Worm (Caenorhabditis elegans) whole organism, late embryonic: ENCODE data around the gene M02B1.4.

Source experiments
- ama-1 ChIP-seq: fragments of 150-350 bp; optimal IDR thresholded peaks from 2 replicates; lab custom pipeline; 2014
- ceh-31 ChIP-seq: sonication (generic microtip); optimal IDR thresholded peaks from 2 replicates; lab custom pipeline; 2016; ENCODE audit warnings: missing genetic modification characterization, missing compliant biosample characterization
- ceh-48 ChIP-seq: sonication (generic microtip); optimal IDR thresholded peaks from 2 replicates; lab custom pipeline; 2016; ENCODE audit warnings: missing genetic modification characterization, inconsistent platforms, missing compliant biosample characterization
- fkh-10 ChIP-seq: fragments of 150-350 bp; optimal IDR thresholded peaks from 2 replicates; lab custom pipeline; 2014; ENCODE audit warnings: missing biosample characterization, missing genetic modification reagents, missing genetic modification characterization
- lim-6 ChIP-seq: sonication (generic microtip); optimal IDR thresholded peaks from 2 replicates; lab custom pipeline; 2016; ENCODE audit warnings: missing genetic modification characterization, missing compliant biosample characterization
- pha-2 ChIP-seq: sonication (generic microtip); optimal IDR thresholded peaks from 2 replicates; lab custom pipeline; 2017; ENCODE audit warnings: mild to moderate bottlenecking, missing genetic modification characterization, missing compliant biosample characterization
- pqm-1 ChIP-seq: sonication (generic microtip); optimal IDR thresholded peaks from 2 replicates; lab custom pipeline; 2016; ENCODE audit warnings: missing genetic modification characterization, missing compliant biosample characterization
- pros-1 ChIP-seq: fragments of 150-350 bp; optimal IDR thresholded peaks from 2 replicates; lab custom pipeline; 2014; ENCODE audit warnings: missing biosample characterization, missing genetic modification reagents, missing genetic modification characterization
- tbx-7 ChIP-seq: sonication (generic microtip); optimal IDR thresholded peaks from 2 replicates; lab custom pipeline; 2016; ENCODE audit warnings: missing genotype, missing genetic modification characterization, missing compliant biosample characterization
- unc-3 ChIP-seq, 2 experiments: fragments of 200-800 bp in 1 of 2; sonication (Bioruptor generic) in 1 of 2; sonication (generic microtip) in 1 of 2; conservative IDR thresholded peaks in 1 of 2; optimal IDR thresholded peaks in 1 of 2; 2 replicates each; pipeline versions ENCODE4 v1.3.6 to Lab custom; 2016 to 2022; ENCODE audit warnings: missing compliant biosample characterization in 2 of 2, missing genetic modification characterization in 2 of 2, missing genetic modification reagents in 1 of 2
- unc-55 ChIP-seq: sonication (generic microtip); optimal IDR thresholded peaks from 2 replicates; lab custom pipeline; 2017; ENCODE audit warnings: missing biosample characterization, missing genetic modification reagents, missing genetic modification characterization
- ztf-16 ChIP-seq: sonication (generic microtip); optimal IDR thresholded peaks from 2 replicates; lab custom pipeline; 2017; ENCODE audit warnings: missing genetic modification characterization, missing compliant biosample characterization

DNA sequence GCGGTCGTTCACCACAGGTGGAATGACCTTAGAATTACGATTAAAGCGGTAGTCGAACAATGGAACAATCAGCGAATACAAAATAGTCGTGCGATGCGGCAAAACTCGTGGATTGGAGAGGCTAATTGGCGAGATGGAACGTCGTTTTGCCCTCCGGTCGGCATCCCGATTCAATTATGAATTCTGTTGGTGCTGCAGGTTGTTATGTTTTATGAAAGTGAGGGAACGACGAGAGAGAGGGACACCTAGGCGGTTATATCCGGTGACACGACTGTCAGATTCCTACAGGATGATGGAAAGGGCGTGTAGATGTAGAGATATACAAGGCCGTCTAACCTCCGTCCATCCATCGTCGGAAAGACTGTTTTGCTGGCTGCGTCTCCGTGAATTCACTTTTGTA is 8.5 kb downstream of the M02B1.4 start:
- TF ChIP-seq ztf-16 (tag; lab: Kevin White, UChicago) (no peak), pqm-1 (tag; lab: Kevin White, UChicago) (no peak), pros-1 (tag; lab: Kevin White, UChicago) (no peak), tbx-7 (tag; lab: Kevin White, UChicago) (no peak), lim-6 (tag; lab: Kevin White, UChicago) (no peak), unc-55 (GFP tag; lab: Kevin White, UChicago) (no peak), ceh-31 (tag; lab: Kevin White, UChicago) (peak; percentile 64), pha-2 (tag; lab: Kevin White, UChicago) (no peak), ama-1 (lab: Kevin White, UChicago) (no peak), unc-3 (GFP tag; conservative IDR thresholded peaks at IDR 0.05; lab: Robert Waterston, UW) (no peak), unc-3 (tag; optimal IDR thresholded peaks at IDR 0.05; lab: Kevin White, UChicago) (no peak), fkh-10 (GFP tag; lab: Kevin White, UChicago) (no peak), ceh-48 (no peak)
